Fruit fly (Drosophila melanogaster) whole organism, embryonic: ENCODE data around the gene Gale.
A peak's percentile ranks its signal among the peaks of the same experiment; 100 is the strongest.

Experiments
- Ada2b ChIP-seq: fragments of 200-800 bp; sonication (Bioruptor generic); IDR thresholded peaks from 2 replicates; pipeline ENCODE4 v1.3.6; 2022; ENCODE audit warnings: missing biosample characterization, missing genetic modification characterization
- CG10321 ChIP-seq: fragments of 200-800 bp; sonication (Bioruptor generic); IDR thresholded peaks from 2 replicates; pipeline ENCODE4 v1.3.6; 2022; ENCODE audit warnings: missing biosample characterization, missing genetic modification characterization
- CG11695 ChIP-seq: fragments of 200-800 bp; sonication (Bioruptor generic); IDR thresholded peaks from 3 replicates; pipeline ENCODE4 v1.3.6; 2022; ENCODE audit warnings: missing biosample characterization, missing genetic modification characterization
- CG12071 ChIP-seq: fragments of 200-800 bp; sonication (Bioruptor generic); optimal IDR thresholded peaks from 3 replicates; lab custom pipeline; 2018; ENCODE audit warnings: missing biosample characterization, mild to moderate bottlenecking, missing genetic modification characterization
- CG12155 ChIP-seq: fragments of 200-800 bp; sonication (Bioruptor generic); optimal IDR thresholded peaks from 3 replicates; lab custom pipeline; 2016; ENCODE audit warnings: missing biosample characterization, missing genetic modification characterization
- CG12391 ChIP-seq: fragments of 200-800 bp; sonication (Bioruptor generic); optimal IDR thresholded peaks from 3 replicates; lab custom pipeline; 2018; ENCODE audit warnings: missing biosample characterization, mild to moderate bottlenecking, missing genetic modification characterization, moderate library complexity
- CG13424 ChIP-seq: fragments of 200-800 bp; sonication (Bioruptor generic); optimal IDR thresholded peaks from 2 replicates; lab custom pipeline; 2019; ENCODE audit warnings: missing biosample characterization, mild to moderate bottlenecking, missing genetic modification characterization, moderate library complexity
- CG14710 ChIP-seq: fragments of 200-800 bp; sonication (Bioruptor generic); optimal IDR thresholded peaks from 3 replicates; lab custom pipeline; 2019; ENCODE audit warnings: missing biosample characterization, mild to moderate bottlenecking, missing genetic modification characterization, moderate library complexity
- CG14860 ChIP-seq: fragments of 200-800 bp; sonication (Bioruptor generic); IDR thresholded peaks from 3 replicates; pipeline ENCODE4 v1.3.6; 2022; ENCODE audit warnings: missing biosample characterization, missing genetic modification characterization; ENCODE audit not compliant: partially characterized antibody
- CG15479 ChIP-seq: fragments of 200-800 bp; sonication (Bioruptor generic); optimal IDR thresholded peaks from 3 replicates; lab custom pipeline; 2019; ENCODE audit warnings: missing biosample characterization, mild to moderate bottlenecking, missing genetic modification characterization, moderate library complexity
- CG15514 ChIP-seq: fragments of 200-800 bp; sonication (Bioruptor generic); optimal IDR thresholded peaks from 3 replicates; lab custom pipeline; 2017; ENCODE audit warnings: missing biosample characterization, missing genetic modification characterization, mild to moderate bottlenecking, moderate library complexity, missing genetic modification reagents
- CG15696 ChIP-seq: fragments of 200-800 bp; sonication (Bioruptor generic); optimal IDR thresholded peaks from 2 replicates; lab custom pipeline; 2019; ENCODE audit warnings: missing biosample characterization, mild to moderate bottlenecking, missing genetic modification characterization, moderate library complexity
- CG18599 ChIP-seq: fragments of 200-800 bp; sonication (Bioruptor generic); optimal IDR thresholded peaks from 3 replicates; lab custom pipeline; 2017; ENCODE audit warnings: missing biosample characterization, missing genetic modification characterization, mild to moderate bottlenecking, moderate library complexity, missing genetic modification reagents
- CG3065 ChIP-seq: fragments of 200-800 bp; sonication (Bioruptor generic); optimal IDR thresholded peaks from 2 replicates; lab custom pipeline; 2016; ENCODE audit warnings: missing biosample characterization, missing genetic modification characterization
- CG31441 ChIP-seq: fragments of 200-800 bp; sonication (Bioruptor generic); IDR thresholded peaks from 2 replicates; pipeline ENCODE4 v1.3.6; 2022; ENCODE audit warnings: missing biosample characterization, missing genetic modification characterization
- CG3163 ChIP-seq: fragments of 200-800 bp; sonication (Bioruptor generic); optimal IDR thresholded peaks from 3 replicates; lab custom pipeline; 2016; ENCODE audit warnings: missing biosample characterization, missing genetic modification characterization
- CG4404 ChIP-seq: fragments of 200-800 bp; sonication (Bioruptor generic); IDR thresholded peaks from 2 replicates; pipeline ENCODE4 v1.3.6; 2022; ENCODE audit warnings: missing biosample characterization, missing genetic modification characterization
- CG4424 ChIP-seq: fragments of 200-800 bp; sonication (Bioruptor generic); optimal IDR thresholded peaks from 3 replicates; lab custom pipeline; 2016; ENCODE audit warnings: missing biosample characterization, missing genetic modification characterization
- CG6654 ChIP-seq: fragments of 200-800 bp; sonication (Bioruptor generic); optimal IDR thresholded peaks from 2 replicates; lab custom pipeline; 2017; ENCODE audit warnings: missing biosample characterization, mild to moderate bottlenecking, missing genetic modification characterization
- CG6813 ChIP-seq: fragments of 200-800 bp; sonication (Bioruptor generic); optimal IDR thresholded peaks from 2 replicates; lab custom pipeline; 2017; ENCODE audit warnings: missing biosample characterization, missing genetic modification characterization, mild to moderate bottlenecking, moderate library complexity, missing genetic modification reagents
- CG8359 ChIP-seq: fragments of 200-800 bp; sonication (Bioruptor generic); optimal IDR thresholded peaks from 2 replicates; lab custom pipeline; 2017; ENCODE audit warnings: missing biosample characterization, mild to moderate bottlenecking, missing genetic modification characterization, borderline replicate concordance
- Elba2 ChIP-seq: fragments of 200-800 bp; sonication (Bioruptor generic); optimal IDR thresholded peaks from 3 replicates; lab custom pipeline; 2016; ENCODE audit warnings: missing biosample characterization, missing genetic modification characterization
- Gsc ChIP-seq: fragments of 200-800 bp; sonication (Bioruptor generic); IDR thresholded peaks from 2 replicates; pipeline ENCODE4 v1.3.6; 2022; ENCODE audit warnings: missing biosample characterization, missing genetic modification characterization
- HLH4C ChIP-seq: fragments of 200-800 bp; sonication (Bioruptor generic); IDR thresholded peaks from 3 replicates; pipeline ENCODE4 v1.3.6; 2022; ENCODE audit warnings: missing biosample characterization, missing genetic modification characterization; ENCODE audit not compliant: partially characterized antibody
- HLHmδ ChIP-seq: fragments of 200-800 bp; sonication (Bioruptor generic); optimal IDR thresholded peaks from 2 replicates; lab custom pipeline; 2018; ENCODE audit warnings: missing biosample characterization, mild to moderate bottlenecking, missing genetic modification characterization, moderate library complexity
- Hey ChIP-seq: fragments of 200-800 bp; sonication (Bioruptor generic); optimal IDR thresholded peaks from 3 replicates; lab custom pipeline; 2018; ENCODE audit warnings: missing biosample characterization, mild to moderate bottlenecking, missing genetic modification characterization
- Kr ChIP-seq: fragments of 200-800 bp; sonication (Bioruptor generic); optimal IDR thresholded peaks from 2 replicates; lab custom pipeline; 2017; ENCODE audit warnings: missing biosample characterization, mild to moderate bottlenecking, missing genetic modification characterization
- Lhr ChIP-seq: fragments of 200-800 bp; sonication (Bioruptor generic); optimal IDR thresholded peaks from 3 replicates; lab custom pipeline; 2017; ENCODE audit warnings: mild to moderate bottlenecking, missing biosample characterization, missing genetic modification reagents, missing genetic modification characterization
- MESR4 ChIP-seq: fragments of 200-800 bp; sonication (Bioruptor generic); optimal IDR thresholded peaks from 2 replicates; lab custom pipeline; 2018; ENCODE audit warnings: missing biosample characterization, mild to moderate bottlenecking, missing genetic modification characterization, moderate library complexity
- Med ChIP-seq: fragments of 200-800 bp; sonication (Bioruptor generic); peaks from one replicate; lab custom pipeline; 2016; ENCODE audit warnings: missing biosample characterization, missing genetic modification characterization, mild to moderate bottlenecking, inconsistent platforms, moderate library complexity
- NFAT ChIP-seq: fragments of 200-800 bp; sonication (Bioruptor generic); IDR thresholded peaks from 2 replicates; pipeline ENCODE4 v1.3.6; 2022; ENCODE audit warnings: missing biosample characterization, missing genetic modification characterization
- Nf-YC ChIP-seq: fragments of 200-800 bp; optimal IDR thresholded peaks from 3 replicates; lab custom pipeline; 2019; ENCODE audit warnings: missing biosample characterization, mild to moderate bottlenecking, missing genetic modification characterization, moderate library complexity
- Side ChIP-seq: fragments of 200-800 bp; sonication (Bioruptor generic); optimal IDR thresholded peaks from 2 replicates; lab custom pipeline; 2016; ENCODE audit warnings: missing biosample characterization, missing genetic modification characterization
- Sin3A ChIP-seq: fragments of >200 bp; optimal IDR thresholded peaks from 2 replicates; lab custom pipeline; 2018
- Tbp ChIP-seq: fragments of >200 bp; optimal IDR thresholded peaks from 2 replicates; lab custom pipeline; 2018; ENCODE audit warnings: missing biosample characterization, missing genetic modification characterization
- Trl ChIP-seq, 3 experiments: fragments of >200 bp in 2 of 3; fragments of 200-800 bp in 1 of 3; sonication (Bioruptor generic) in 1 of 3; optimal IDR thresholded peaks; 2 replicates in 1 of 3; 3 replicates in 2 of 3; lab custom pipeline; 2016 to 2017; ENCODE audit warnings: missing biosample characterization in 1 of 3, missing genetic modification characterization in 1 of 3
- bbx ChIP-seq: fragments of 200-800 bp; sonication (Bioruptor generic); IDR thresholded peaks from 2 replicates; pipeline ENCODE4 v1.3.6; 2022; ENCODE audit warnings: missing biosample characterization, missing genetic modification characterization; ENCODE audit not compliant: partially characterized antibody
- en ChIP-seq: fragments of 200-800 bp; sonication (Bioruptor generic); optimal IDR thresholded peaks from 2 replicates; lab custom pipeline; 2016; ENCODE audit warnings: missing biosample characterization, missing genetic modification characterization
- ftz-f1 ChIP-seq: fragments of 200-800 bp; sonication (Bioruptor generic); optimal IDR thresholded peaks from 2 replicates; lab custom pipeline; 2016; ENCODE audit warnings: missing biosample characterization, missing genetic modification characterization
- gce ChIP-seq: fragments of 200-800 bp; sonication (Bioruptor generic); IDR thresholded peaks from 3 replicates; pipeline ENCODE4 v1.3.6; 2022; ENCODE audit warnings: missing biosample characterization, missing genetic modification characterization
- inv ChIP-seq: fragments of 200-800 bp; sonication (Bioruptor generic); IDR thresholded peaks from 2 replicates; pipeline ENCODE4 v1.3.6; 2022; ENCODE audit warnings: missing biosample characterization, missing genetic modification characterization; ENCODE audit not compliant: partially characterized antibody
- lov ChIP-seq, 2 experiments: fragments of 200-800 bp in 1 of 2; fragments of >200 bp in 1 of 2; sonication (Bioruptor generic) in 1 of 2; IDR thresholded peaks in 1 of 2; optimal IDR thresholded peaks in 1 of 2; 2 replicates in 1 of 2; 3 replicates in 1 of 2; pipeline versions ENCODE4 v1.3.6 to Lab custom; 2017 to 2022; ENCODE audit warnings: missing biosample characterization in 1 of 2, missing genetic modification characterization in 1 of 2
- onecut ChIP-seq: fragments of 200-800 bp; sonication (Bioruptor generic); IDR thresholded peaks from 2 replicates; pipeline ENCODE4 v1.3.6; 2022; ENCODE audit warnings: missing biosample characterization, missing genetic modification characterization
- otp ChIP-seq: fragments of 200-800 bp; sonication (Bioruptor generic); IDR thresholded peaks from 3 replicates; pipeline ENCODE4, ENCODE4 v1.3.6; 2022; ENCODE audit warnings: missing biosample characterization, missing genetic modification characterization
- sim ChIP-seq: fragments of 200-800 bp; sonication (Bioruptor generic); IDR thresholded peaks from 2 replicates; pipeline ENCODE4 v1.3.6; 2022; ENCODE audit warnings: missing biosample characterization, missing genetic modification characterization
- sima ChIP-seq: fragments of 200-800 bp; sonication (Bioruptor generic); optimal IDR thresholded peaks from 2 replicates; lab custom pipeline; 2016; ENCODE audit warnings: missing biosample characterization, missing genetic modification characterization
- slbo ChIP-seq: fragments of 200-800 bp; sonication (Bioruptor generic); IDR thresholded peaks from 2 replicates; pipeline ENCODE4 v1.3.6; 2022; ENCODE audit warnings: missing biosample characterization, missing genetic modification characterization
- zen2 ChIP-seq: fragments of 200-800 bp; sonication (Bioruptor generic); IDR thresholded peaks from 3 replicates; pipeline ENCODE4 v1.3.6; 2022; ENCODE audit warnings: missing biosample characterization, missing genetic modification characterization; ENCODE audit not compliant: partially characterized antibody

The Gale gene

dm6 chr3L:640324-640974 lies 7.9 kb upstream of the Gale start (continued):
- TF ChIP-seq Hey (tag; lab: Kevin White, UChicago) (peak; percentile 51), Tbp (GFP tag; lab: Kevin White, UChicago) (no peak), lov (optimal IDR thresholded peaks at IDR 0.05; lab: Kevin White, UChicago) (no peak), lov (GFP tag; IDR thresholded peaks at IDR 0.05; lab: Robert Waterston, UW) (no peak; the same call in 2 of the 3 replicates), Side (GFP tag; lab: Kevin White, UChicago) (peak; percentile 89), onecut (GFP tag; lab: Robert Waterston, UW) (peak; percentile 75), CG11695 (peak; percentile 75; the same call in 2 of the 3 replicates), en (GFP tag; lab: Kevin White, UChicago) (peak; percentile 74), HLHmδ (GFP tag; lab: Kevin White, UChicago) (no peak), otp (GFP tag; lab: Robert Waterston, UW) (peak; percentile 57; the same call in 1 of the 3 replicates), Gsc (GFP tag; lab: Robert Waterston, UW) (no peak; the same call in 1 of the 2 replicates), CG4404 (GFP tag; lab: Robert Waterston, UW) (peak; percentile 82), zen2 (GFP tag; lab: Robert Waterston, UW) (no peak), MESR4 (GFP tag; lab: Kevin White, UChicago) (peak; percentile 2), CG8359 (GFP tag; lab: Kevin White, UChicago) (peak; percentile 83), Med (GFP tag; lab: Kevin White, UChicago) (peak; percentile 96), NFAT (GFP tag; lab: Robert Waterston, UW) (0 out of 2 replicates have a peak, but pooled peaks have one; percentile 15), CG12391 (tag; lab: Kevin White, UChicago) (peak; percentile 91), CG15479 (GFP tag; lab: Kevin White, UChicago) (peak; percentile 83), HLH4C (GFP tag; lab: Robert Waterston, UW) (no peak), inv (no peak), Trl (optimal IDR thresholded peaks at IDR 0.05; lab: Kevin White, UChicago) (no peak), Trl (GFP tag; optimal IDR thresholded peaks at IDR 0.05; lab: Kevin White, UChicago) (peak; percentile 90), Elba2 (GFP tag; lab: Kevin White, UChicago) (peak; percentile 49), Sin3A (lab: Kevin White, UChicago) (no peak), CG6813 (GFP tag; lab: Kevin White, UChicago) (peak; percentile 81), Ada2b (GFP tag; lab: Robert Waterston, UW) (peak; percentile 50; the same call in 1 of the 2 replicates), gce (GFP tag; lab: Robert Waterston, UW) (peak; percentile 67; the same call in 2 of the 3 replicates), ftz-f1 (GFP tag; lab: Kevin White, UChicago) (no peak), Kr (peak; percentile 64), CG4424 (peak; percentile 91), CG10321 (GFP tag; lab: Robert Waterston, UW) (peak; percentile 85), CG15514 (peak; percentile 49), CG3163 (GFP tag; lab: Kevin White, UChicago) (peak; percentile 64), CG14860 (GFP tag; lab: Robert Waterston, UW) (no peak), CG13424 (tag; lab: Kevin White, UChicago) (peak; percentile 86), sim (GFP tag; lab: Robert Waterston, UW) (peak; percentile 76), CG12071 (GFP tag; lab: Kevin White, UChicago) (peak; percentile 41), CG3065 (GFP tag; lab: Kevin White, UChicago) (peak; percentile 66), Lhr (GFP tag; lab: Kevin White, UChicago) (peak; percentile 69), CG31441 (GFP tag; lab: Robert Waterston, UW) (peak; percentile 92), CG18599 (peak; percentile 84), CG15696 (tag; lab: Kevin White, UChicago) (peak; percentile 96), Nf-YC (tag; lab: Kevin White, UChicago) (peak; percentile 16), sima (GFP tag; lab: Kevin White, UChicago) (peak; percentile 67), CG12155 (peak; percentile 83), CG6654 (peak; percentile 45), bbx (GFP tag; lab: Robert Waterston, UW) (no peak), slbo (GFP tag; lab: Robert Waterston, UW) (peak; percentile 71), CG14710 (tag; lab: Kevin White, UChicago) (peak; percentile 92)
